Worm (Caenorhabditis elegans) whole organism, L4 larva: ENCODE data around the gene Y46G5A.20.

Experiments used
- D1046.2 ChIP-seq: fragments of 200-800 bp; sonication (Bioruptor generic); IDR thresholded peaks from 2 replicates; pipeline ENCODE4 v1.3.6; 2022; ENCODE audit warnings: missing genetic modification characterization, missing compliant biosample characterization
- F37D6.2 ChIP-seq: sonication (generic microtip); optimal IDR thresholded peaks from 2 replicates; lab custom pipeline; 2016; ENCODE audit warnings: mild to moderate bottlenecking, missing genetic modification characterization, missing compliant biosample characterization
- F49E8.2 ChIP-seq: sonication (generic microtip); optimal IDR thresholded peaks from 2 replicates; lab custom pipeline; 2016; ENCODE audit warnings: missing compliant biosample characterization, mild to moderate bottlenecking, missing genetic modification characterization, borderline replicate concordance
- Y48G9A.11 ChIP-seq: fragments of 200-800 bp; sonication (Bioruptor generic); IDR thresholded peaks from 2 replicates; pipeline ENCODE4 v1.3.6; 2022; ENCODE audit warnings: missing genetic modification reagents, missing genetic modification characterization, missing compliant biosample characterization
- Y5F2A.4 ChIP-seq: fragments of 200-800 bp; sonication (Bioruptor generic); optimal IDR thresholded peaks from 2 replicates; lab custom pipeline; 2018; ENCODE audit warnings: mild to moderate bottlenecking, missing genetic modification characterization, missing compliant biosample characterization
- Y75B8A.6 ChIP-seq: fragments of 200-800 bp; sonication (Bioruptor generic); IDR thresholded peaks from 2 replicates; pipeline ENCODE4 v1.3.6; 2022; ENCODE audit warnings: missing genetic modification reagents, missing genetic modification characterization, missing compliant biosample characterization
- ZK337.2 ChIP-seq: fragments of 200-800 bp; sonication (Bioruptor generic); IDR thresholded peaks from 2 replicates; pipeline ENCODE4 v1.3.6; 2022; ENCODE audit warnings: missing genetic modification reagents, missing genetic modification characterization, missing compliant biosample characterization
- ZK546.5 ChIP-seq, 2 experiments: sonication (generic microtip); optimal IDR thresholded peaks; 2 replicates each; lab custom pipeline; 2017; ENCODE audit warnings: missing biosample characterization in 2 of 2, missing genetic modification characterization in 2 of 2
- aha-1 ChIP-seq: fragments of 150-350 bp; peaks from one replicate; lab custom pipeline; 2014; ENCODE audit warnings: missing biosample characterization, missing genetic modification characterization
- aly-2 ChIP-seq: sonication (generic microtip); optimal IDR thresholded peaks from 2 replicates; lab custom pipeline; 2018; ENCODE audit warnings: missing biosample characterization, missing genetic modification characterization
- ama-1 ChIP-seq: fragments of 150-350 bp; optimal IDR thresholded peaks from 2 replicates; lab custom pipeline; 2014; ENCODE audit warnings: inconsistent platforms, mixed read lengths
- attf-4 ChIP-seq: sonication (generic microtip); optimal IDR thresholded peaks from 3 replicates; lab custom pipeline; 2017; ENCODE audit warnings: missing biosample characterization, missing genetic modification characterization
- ceh-44 ChIP-seq: fragments of 200-800 bp; sonication (Bioruptor generic); IDR thresholded peaks from 2 replicates; pipeline ENCODE4 v1.3.6; 2022; ENCODE audit warnings: missing genetic modification reagents, missing genetic modification characterization, missing compliant biosample characterization
- cey-2 ChIP-seq: sonication (generic microtip); optimal IDR thresholded peaks from 3 replicates; lab custom pipeline; 2017; ENCODE audit warnings: missing genetic modification characterization, mild to moderate bottlenecking, missing compliant biosample characterization, antibody characterized with exemption, borderline replicate concordance; ENCODE audit not compliant: insufficient read depth
- ctbp-1 ChIP-seq: fragments of 200-800 bp; sonication (Bioruptor generic); IDR thresholded peaks from 2 replicates; pipeline ENCODE4 v1.3.6; 2022; ENCODE audit warnings: missing genetic modification reagents, missing genetic modification characterization, missing compliant biosample characterization
- daf-12 ChIP-seq: fragments of 150-350 bp; optimal IDR thresholded peaks from 2 replicates; lab custom pipeline; 2014; ENCODE audit warnings: missing biosample characterization, missing genetic modification reagents, missing genetic modification characterization
- dmd-6 ChIP-seq: fragments of 200-800 bp; sonication (Bioruptor generic); IDR thresholded peaks from 2 replicates; pipeline ENCODE4 v1.3.6; 2022; ENCODE audit warnings: missing genetic modification reagents, missing genetic modification characterization, missing compliant biosample characterization
- dmd-9 ChIP-seq: fragments of 200-800 bp; sonication (Bioruptor generic); IDR thresholded peaks from 2 replicates; pipeline ENCODE4 v1.3.6; 2022; ENCODE audit warnings: missing genetic modification reagents, missing genetic modification characterization, missing compliant biosample characterization
- dve-1 ChIP-seq: sonication (generic microtip); optimal IDR thresholded peaks from 2 replicates; lab custom pipeline; 2017; ENCODE audit warnings: antibody characterized with exemption, mild to moderate bottlenecking, missing genetic modification characterization, missing compliant biosample characterization; ENCODE audit not compliant: insufficient read depth
- fkh-10 ChIP-seq: fragments of 150-350 bp; optimal IDR thresholded peaks from 2 replicates; lab custom pipeline; 2014; ENCODE audit warnings: missing biosample characterization, missing genetic modification reagents, missing genetic modification characterization
- hlh-11 ChIP-seq: fragments of 200-800 bp; sonication (Bioruptor generic); optimal IDR thresholded peaks from 2 replicates; lab custom pipeline; 2018; ENCODE audit warnings: mild to moderate bottlenecking, missing genetic modification characterization, missing compliant biosample characterization
- hlh-30 ChIP-seq: sonication (generic microtip); optimal IDR thresholded peaks from 2 replicates; lab custom pipeline; 2017; ENCODE audit warnings: antibody characterized with exemption, mild to moderate bottlenecking, missing genetic modification characterization, missing compliant biosample characterization; ENCODE audit not compliant: insufficient read depth
- lim-7 ChIP-seq: fragments of 200-800 bp; sonication (Bioruptor generic); IDR thresholded peaks from 2 replicates; pipeline ENCODE4 v1.3.6; 2022; ENCODE audit warnings: missing genetic modification characterization, missing compliant biosample characterization
- lin-1 ChIP-seq: fragments of 200-800 bp; sonication (Bioruptor generic); IDR thresholded peaks from 2 replicates; pipeline ENCODE4 v1.3.6; 2022; ENCODE audit warnings: missing genetic modification reagents, missing genetic modification characterization, missing compliant biosample characterization
- lin-29 ChIP-seq: fragments of 200-800 bp; sonication (Bioruptor generic); IDR thresholded peaks from 2 replicates; pipeline ENCODE4 v1.3.6; 2022; ENCODE audit warnings: missing genetic modification reagents, missing genetic modification characterization, missing compliant biosample characterization
- lin-38 ChIP-seq: fragments of 200-800 bp; sonication (Bioruptor generic); IDR thresholded peaks from 2 replicates; pipeline ENCODE4 v1.3.6; 2022; ENCODE audit warnings: missing genetic modification reagents, missing genetic modification characterization, missing compliant biosample characterization
- lsy-2 ChIP-seq, 2 experiments: fragments of 150-350 bp in 1 of 2; sonication (generic microtip) in 1 of 2; optimal IDR thresholded peaks; 2 replicates each; lab custom pipeline; 2014 to 2017; ENCODE audit warnings: missing biosample characterization in 2 of 2, missing genetic modification characterization in 2 of 2
- madf-5 ChIP-seq, 2 experiments: fragments of 200-800 bp; sonication (Bioruptor generic); IDR thresholded peaks; 2 replicates each; pipeline ENCODE4 v1.3.6; 2022; ENCODE audit warnings: missing compliant biosample characterization in 2 of 2, missing genetic modification characterization in 2 of 2
- madf-9 ChIP-seq: fragments of 200-800 bp; sonication (Bioruptor generic); conservative IDR thresholded peaks from 2 replicates; pipeline ENCODE4 v1.3.6; 2022; ENCODE audit warnings: missing genetic modification reagents, missing genetic modification characterization, missing compliant biosample characterization
- mxl-2 ChIP-seq: fragments of 200-800 bp; sonication (Bioruptor generic); conservative IDR thresholded peaks from 2 replicates; pipeline ENCODE4 v1.3.6; 2022; ENCODE audit warnings: missing genetic modification reagents, missing genetic modification characterization, missing compliant biosample characterization
- nhr-10 ChIP-seq: fragments of 150-350 bp; optimal IDR thresholded peaks from 2 replicates; lab custom pipeline; 2014; ENCODE audit warnings: missing biosample characterization, missing genetic modification characterization
- nhr-102 ChIP-seq: sonication (generic microtip); optimal IDR thresholded peaks from 2 replicates; lab custom pipeline; 2016; ENCODE audit warnings: mild to moderate bottlenecking, missing genetic modification characterization, moderate library complexity, missing compliant biosample characterization
- nhr-11 ChIP-seq: fragments of 150-350 bp; optimal IDR thresholded peaks from 2 replicates; lab custom pipeline; 2014; ENCODE audit warnings: missing biosample characterization, missing genetic modification characterization
- nhr-111 ChIP-seq: fragments of 200-800 bp; sonication (Bioruptor generic); optimal IDR thresholded peaks from 2 replicates; lab custom pipeline; 2018; ENCODE audit warnings: mild to moderate bottlenecking, missing genetic modification characterization, missing compliant biosample characterization
- nhr-28 ChIP-seq: fragments of 150-350 bp; optimal IDR thresholded peaks from 2 replicates; lab custom pipeline; 2014; ENCODE audit warnings: missing biosample characterization, missing genetic modification characterization
- nhr-41 ChIP-seq: fragments of 200-800 bp; sonication (Bioruptor generic); IDR thresholded peaks from 2 replicates; pipeline ENCODE4 v1.3.6; 2022; ENCODE audit warnings: missing genetic modification reagents, missing genetic modification characterization, missing compliant biosample characterization
- nhr-76 ChIP-seq: fragments of 150-350 bp; optimal IDR thresholded peaks from 2 replicates; lab custom pipeline; 2014; ENCODE audit warnings: missing biosample characterization, missing genetic modification characterization
- nhr-77 ChIP-seq: fragments of 150-350 bp; optimal IDR thresholded peaks from 2 replicates; lab custom pipeline; 2014; ENCODE audit warnings: missing biosample characterization, missing genetic modification characterization
- php-3 ChIP-seq: fragments of 200-800 bp; sonication (Bioruptor generic); IDR thresholded peaks from 2 replicates; pipeline ENCODE4 v1.3.6; 2022; ENCODE audit warnings: missing genetic modification reagents, missing genetic modification characterization, missing compliant biosample characterization
- pqm-1 ChIP-seq: sonication (generic microtip); optimal IDR thresholded peaks from 2 replicates; lab custom pipeline; 2017; ENCODE audit warnings: missing biosample characterization, missing genetic modification characterization
- sdz-12 ChIP-seq: fragments of 200-800 bp; sonication (Bioruptor generic); optimal IDR thresholded peaks from 2 replicates; lab custom pipeline; 2018; ENCODE audit warnings: mild to moderate bottlenecking, missing genetic modification characterization, missing compliant biosample characterization
- skn-1 ChIP-seq: fragments of 150-350 bp; optimal IDR thresholded peaks from 2 replicates; lab custom pipeline; 2014; ENCODE audit warnings: missing biosample characterization, missing genetic modification characterization
- tag-97 ChIP-seq: fragments of 200-800 bp; sonication (Bioruptor generic); IDR thresholded peaks from 2 replicates; pipeline ENCODE4 v1.3.6; 2022; ENCODE audit warnings: missing genetic modification characterization, missing compliant biosample characterization
- tra-1 ChIP-seq: fragments of 200-800 bp; sonication (Bioruptor generic); IDR thresholded peaks from 2 replicates; pipeline ENCODE4 v1.3.6; 2022; ENCODE audit warnings: missing genetic modification reagents, missing genetic modification characterization, missing compliant biosample characterization
- vab-7 ChIP-seq: fragments of 200-800 bp; sonication (Bioruptor generic); IDR thresholded peaks from 2 replicates; pipeline ENCODE4 v1.3.6; 2022; ENCODE audit warnings: missing genetic modification reagents, missing genetic modification characterization, missing compliant biosample characterization
- zfp-2 ChIP-seq: sonication (generic microtip); optimal IDR thresholded peaks from 2 replicates; lab custom pipeline; 2016; ENCODE audit warnings: mild to moderate bottlenecking, missing genetic modification characterization, missing compliant biosample characterization
- zfp-3 ChIP-seq: fragments of 200-800 bp; sonication (Bioruptor generic); conservative IDR thresholded peaks from 2 replicates; pipeline ENCODE4 v1.3.6; 2022; ENCODE audit warnings: missing genetic modification reagents, missing genetic modification characterization, missing compliant biosample characterization
- zip-11 ChIP-seq: fragments of 200-800 bp; sonication (Bioruptor generic); IDR thresholded peaks from 2 replicates; pipeline ENCODE4 v1.3.6; 2022; ENCODE audit warnings: missing genetic modification characterization, missing compliant biosample characterization

Gene Y46G5A.20

ce11 chrII:12797211-12797794 lies 13.5 kb upstream of the Y46G5A.20 start (continued):
- TF ChIP-seq vab-7 (GFP tag; lab: Robert Waterston, UW) (no peak), Y5F2A.4 (GFP tag; lab: Kevin White, UChicago) (no peak), ama-1 (no peak), pqm-1 (peak; percentile 37), zfp-2 (no peak), attf-4 (no peak), zfp-3 (GFP tag; lab: Robert Waterston, UW) (0 out of 2 replicates have a peak, but pooled peaks have one; percentile 17), skn-1 (tag; lab: Kevin White, UChicago) (no peak)
- TF ChIP-seq, all 104 proteins: peak for 24

ce11 chrII:12798814-12799213 lies 12.0 kb upstream of the Y46G5A.20 start:
- TF ChIP-seq ZK337.2, result no peak
- no peak for TF ChIP-seq Y48G9A.11
- TF ChIP-seq tag-97 (GFP tag; lab: Robert Waterston, UW), result no peak
- no peak for TF ChIP-seq daf-12 (tag; lab: Kevin White, UChicago)
- TF ChIP-seq hlh-30 (tag; lab: Kevin White, UChicago), result peak; percentile 94
- TF ChIP-seq nhr-102 (tag; lab: Kevin White, UChicago), result peak; percentile 91
- no peak for TF ChIP-seq F37D6.2
- TF ChIP-seq nhr-28 (tag; lab: Kevin White, UChicago), result peak; percentile 94
- TF ChIP-seq lim-7 (GFP tag; lab: Robert Waterston, UW), result no peak
- TF ChIP-seq ama-1, result no peak
- peak; percentile 97 for TF ChIP-seq aha-1 (tag; lab: Kevin White, UChicago)
- TF ChIP-seq nhr-111 (GFP tag; lab: Kevin White, UChicago), result no peak
- TF ChIP-seq aly-2, result no peak
- peak; percentile 99 for TF ChIP-seq hlh-11 (tag; lab: Kevin White, UChicago)
- peak; percentile 79 for TF ChIP-seq nhr-77
- TF ChIP-seq lin-38 (GFP tag; lab: Robert Waterston, UW), result peak; percentile 74
- TF ChIP-seq lsy-2 (tag; optimal IDR thresholded peaks at IDR 0.05; lab: Kevin White, UChicago), result peak; percentile 33 to 76
- TF ChIP-seq ZK546.5 (tag; optimal IDR thresholded peaks at IDR 0.05; lab: Kevin White, UChicago), result no peak
- no peak for TF ChIP-seq nhr-76 (tag; lab: Kevin White, UChicago)
- no peak for TF ChIP-seq zip-11 (GFP tag; lab: Robert Waterston, UW)
- no peak for TF ChIP-seq F49E8.2 (tag; lab: Kevin White, UChicago)
- TF ChIP-seq D1046.2 (GFP tag; lab: Robert Waterston, UW), result 0 out of 2 replicates have a peak, but pooled peaks have one; percentile 18
- no peak for TF ChIP-seq madf-5 (GFP tag; IDR thresholded peaks at IDR 0.05; lab: Robert Waterston, UW)
- TF ChIP-seq nhr-41 (GFP tag; lab: Robert Waterston, UW), result no peak; the same call in 1 of the 2 replicates
- TF ChIP-seq ctbp-1 (GFP tag; lab: Robert Waterston, UW), result peak; percentile 31; the same call in 1 of the 2 replicates
- TF ChIP-seq lin-1 (GFP tag; lab: Robert Waterston, UW), result peak; percentile 94
- no peak for TF ChIP-seq sdz-12 (GFP tag; lab: Kevin White, UChicago)
- TF ChIP-seq php-3 (GFP tag; lab: Robert Waterston, UW), result peak; percentile 90
- TF ChIP-seq dmd-6 (GFP tag; lab: Robert Waterston, UW), result peak; percentile 96
- peak; percentile 11; the same call in 1 of the 2 replicates for TF ChIP-seq dmd-9 (GFP tag; lab: Robert Waterston, UW)
- peak; percentile 89 for TF ChIP-seq nhr-11 (tag; lab: Kevin White, UChicago)
- no peak for TF ChIP-seq Y5F2A.4 (GFP tag; lab: Kevin White, UChicago)
- TF ChIP-seq madf-9 (GFP tag; lab: Robert Waterston, UW), result 0 out of 2 replicates have a peak, but pooled peaks have one; percentile 47
- peak; percentile 70 for TF ChIP-seq nhr-10
- peak; percentile 22 for TF ChIP-seq cey-2 (tag; lab: Kevin White, UChicago)
- no peak for TF ChIP-seq zfp-2
- TF ChIP-seq tra-1 (GFP tag; lab: Robert Waterston, UW), result peak; percentile 83; the same call in 1 of the 2 replicates
- TF ChIP-seq lin-29 (GFP tag; lab: Robert Waterston, UW), result no peak
- peak; percentile 57; the same call in 1 of the 2 replicates for TF ChIP-seq Y75B8A.6
- TF ChIP-seq fkh-10 (GFP tag; lab: Kevin White, UChicago), result no peak
- TF ChIP-seq dve-1 (tag; lab: Kevin White, UChicago), result peak; percentile 96
- no peak for TF ChIP-seq ceh-44 (GFP tag; lab: Robert Waterston, UW)
- no peak for TF ChIP-seq mxl-2 (GFP tag; lab: Robert Waterston, UW)
- no peak for TF ChIP-seq vab-7 (GFP tag; lab: Robert Waterston, UW)
